Worm (Caenorhabditis elegans): ENCODE measurements around the gene Y46H3D.8.
A peak's percentile ranks its signal among the peaks of the same experiment; 100 is the strongest.

The Y46H3D.8 gene

DNA sequence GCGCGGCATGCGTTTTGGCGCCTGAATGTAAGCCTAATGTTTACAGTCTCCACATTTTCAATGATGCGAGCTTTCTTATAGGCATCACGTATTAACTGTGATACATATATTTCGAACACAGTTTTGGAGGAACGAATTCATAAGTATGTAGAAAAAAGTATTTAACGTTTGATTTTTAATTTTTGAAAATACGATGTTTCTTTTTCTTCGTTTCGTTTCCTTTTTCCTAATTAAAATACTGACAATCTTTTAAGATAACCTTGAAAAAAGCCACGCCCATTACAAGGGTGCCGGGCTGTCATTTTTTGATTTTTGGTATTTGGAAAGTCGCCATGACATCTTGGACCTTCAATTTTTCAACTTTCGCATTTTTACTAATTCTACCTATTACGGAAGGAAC, 33.9 kb upstream of the Y46H3D.8 start, which contains the start of gene K04F1.9:
Gene K04F1.9, plus strand, starts transcription at position 301 of the 400 bp plus-strand sequence.
- no peak for TF ChIP-seq crh-2 (tag; optimal IDR thresholded peaks at IDR 0.05)
- no peak for TF ChIP-seq R02D3.7 (tag; optimal IDR thresholded peaks at IDR 0.05)
- TF ChIP-seq lsy-2 (tag; optimal IDR thresholded peaks at IDR 0.05) = no peak
- no peak for TF ChIP-seq nhr-129 (tag; optimal IDR thresholded peaks at IDR 0.05)
- TF ChIP-seq ztf-1 (GFP tag; conservative IDR thresholded peaks at IDR 0.05) = no peak
- no peak for TF ChIP-seq unc-55 (GFP tag; optimal IDR thresholded peaks at IDR 0.05)
- no peak for TF ChIP-seq ceh-16 (tag; optimal IDR thresholded peaks at IDR 0.05)
- TF ChIP-seq skn-1 (tag; optimal IDR thresholded peaks at IDR 0.05) = no peak
- TF ChIP-seq aly-2 (tag; optimal IDR thresholded peaks at IDR 0.05) = no peak
- no peak for TF ChIP-seq nhr-12 (tag; optimal IDR thresholded peaks at IDR 0.05)
- TF ChIP-seq ZK546.5 (tag; optimal IDR thresholded peaks at IDR 0.05) = no peak
- no peak for TF ChIP-seq ama-1 (optimal IDR thresholded peaks at IDR 0.05)
- no peak for TF ChIP-seq nhr-10 (tag; optimal IDR thresholded peaks at IDR 0.05)
- TF ChIP-seq snpc-4 (tag; optimal IDR thresholded peaks at IDR 0.05) = no peak
- no peak for TF ChIP-seq zag-1 (tag; optimal IDR thresholded peaks at IDR 0.05)

- no peak for TF ChIP-seq crh-2 (tag; optimal IDR thresholded peaks at IDR 0.05)
- TF ChIP-seq mbf-1 (tag; optimal IDR thresholded peaks at IDR 0.05) = no peak
- TF ChIP-seq C34F6.9 (tag; optimal IDR thresholded peaks at IDR 0.05) = no peak
- TF ChIP-seq lin-39 (tag; optimal IDR thresholded peaks at IDR 0.05) = no peak
- TF ChIP-seq gmeb-1 (tag; optimal IDR thresholded peaks at IDR 0.05) = no peak
- TF ChIP-seq skn-1 (tag; optimal IDR thresholded peaks at IDR 0.05) = no peak
- no peak for TF ChIP-seq nhr-11 (tag; optimal IDR thresholded peaks at IDR 0.05)
- no peak for TF ChIP-seq F13H6.1 (tag; optimal IDR thresholded peaks at IDR 0.05)
- no peak for TF ChIP-seq lin-13 (GFP tag; optimal IDR thresholded peaks at IDR 0.05)
- TF ChIP-seq lsy-2 (tag; optimal IDR thresholded peaks at IDR 0.05) = no peak
- TF ChIP-seq nhr-10 (tag; optimal IDR thresholded peaks at IDR 0.05) = no peak
- no peak for TF ChIP-seq R02D3.7 (tag; optimal IDR thresholded peaks at IDR 0.05)
- no peak for TF ChIP-seq peb-1 (tag; optimal IDR thresholded peaks at IDR 0.05)
- no peak for TF ChIP-seq blmp-1 (tag; optimal IDR thresholded peaks at IDR 0.05; ENCODE audit: insufficient read depth)
- no peak for TF ChIP-seq snpc-4 (tag; optimal IDR thresholded peaks at IDR 0.05)
- no peak for TF ChIP-seq zag-1 (tag; optimal IDR thresholded peaks at IDR 0.05)
- no peak for TF ChIP-seq dmd-4 (tag; optimal IDR thresholded peaks at IDR 0.05)
- no peak for TF ChIP-seq alr-1 (tag; optimal IDR thresholded peaks at IDR 0.05)
These were observed 31.2 kb upstream of the Y46H3D.8 start, which contains the start of gene irld-40 for ce11 chrV:1662270-1662669. Gene irld-40, plus strand, starts transcription at chrV:1662570.

DNA sequence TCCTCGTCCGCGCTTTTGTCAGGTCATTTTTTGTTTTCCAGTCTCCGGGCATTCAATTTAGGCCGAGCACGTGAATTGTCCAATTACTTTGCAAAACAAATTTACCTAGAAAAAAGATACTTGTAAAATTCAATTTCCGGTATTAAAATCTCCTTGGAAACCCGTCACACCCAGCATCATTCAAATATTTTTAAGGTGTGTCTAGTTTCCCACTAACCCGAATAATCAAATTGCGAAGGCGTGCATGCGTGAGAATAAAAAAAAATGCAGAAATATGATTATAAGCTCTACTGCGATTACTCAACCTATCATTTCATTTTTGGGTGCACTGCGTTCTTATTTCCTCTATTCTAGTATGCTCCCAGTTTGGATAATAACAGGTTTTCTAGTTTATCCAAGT, 23.8 kb upstream of the Y46H3D.8 start, which contains the start of gene irld-11:
Gene irld-11, plus strand, starts transcription at position 301 of the 400 bp plus-strand sequence.
- no peak for TF ChIP-seq ama-1 (optimal IDR thresholded peaks at IDR 0.05)
- peak; percentile 16 for TF ChIP-seq nhr-21 (tag; optimal IDR thresholded peaks at IDR 0.05)

ce11 chrV:1651045-1651444, 20.0 kb upstream of the Y46H3D.8 start, which contains the start of gene irld-44:
Gene irld-44, plus strand, starts transcription at chrV:1651345.
- no peak for TF ChIP-seq nhr-23 (tag; optimal IDR thresholded peaks at IDR 0.05)
- TF ChIP-seq nhr-6 (tag; optimal IDR thresholded peaks at IDR 0.05) = no peak
- no peak for TF ChIP-seq snpc-4 (tag; optimal IDR thresholded peaks at IDR 0.05)

- TF ChIP-seq nhr-23 (tag; optimal IDR thresholded peaks at IDR 0.05) = no peak
These were observed 17.0 kb upstream of the Y46H3D.8 start, which contains the start of gene irld-45 for ce11 chrV:1648000-1648399. Gene irld-45, plus strand, starts transcription at chrV:1648300.

- TF ChIP-seq mdl-1 (tag; optimal IDR thresholded peaks at IDR 0.05) = no peak
- TF ChIP-seq unc-62 (GFP tag; optimal IDR thresholded peaks at IDR 0.05) = no peak
- TF ChIP-seq nhr-21 (tag; optimal IDR thresholded peaks at IDR 0.05) = no peak
- no peak for TF ChIP-seq ztf-4 (tag; optimal IDR thresholded peaks at IDR 0.05)
- TF ChIP-seq alr-1 (tag; optimal IDR thresholded peaks at IDR 0.05) = no peak
- TF ChIP-seq unc-39 (tag; optimal IDR thresholded peaks at IDR 0.05) = no peak
- TF ChIP-seq peb-1 (tag; optimal IDR thresholded peaks at IDR 0.05) = no peak
- no peak for TF ChIP-seq nhr-6 (tag; optimal IDR thresholded peaks at IDR 0.05)
- no peak for TF ChIP-seq nhr-77 (tag; optimal IDR thresholded peaks at IDR 0.05)
- no peak for TF ChIP-seq gmeb-1 (tag; optimal IDR thresholded peaks at IDR 0.05)
These were observed 12.8 kb upstream of the Y46H3D.8 start, which contains the start of gene alh-2 for ce11 chrV:1643886-1644285. Gene alh-2, plus strand, starts transcription at chrV:1644169.

Data from whole organism, L2 larva.